Fruit fly (Drosophila melanogaster) Kc167 (cell line): ENCODE measurements around the gene HDAC11.

Experiments used
- Myc ChIP-seq: fragments of >200 bp; optimal IDR thresholded peaks from 2 replicates; lab custom pipeline; 2017; ENCODE audit warnings: missing external identifiers
- Sin3A ChIP-seq: fragments of >200 bp; optimal IDR thresholded peaks from 2 replicates; lab custom pipeline; 2018; ENCODE audit warnings: missing external identifiers
- h ChIP-seq: fragments of >200 bp; optimal IDR thresholded peaks from 3 replicates; lab custom pipeline; 2018; ENCODE audit warnings: missing external identifiers
- psq ChIP-seq: fragments of >200 bp; optimal IDR thresholded peaks from 2 replicates; lab custom pipeline; 2017; ENCODE audit warnings: missing external identifiers

DNA sequence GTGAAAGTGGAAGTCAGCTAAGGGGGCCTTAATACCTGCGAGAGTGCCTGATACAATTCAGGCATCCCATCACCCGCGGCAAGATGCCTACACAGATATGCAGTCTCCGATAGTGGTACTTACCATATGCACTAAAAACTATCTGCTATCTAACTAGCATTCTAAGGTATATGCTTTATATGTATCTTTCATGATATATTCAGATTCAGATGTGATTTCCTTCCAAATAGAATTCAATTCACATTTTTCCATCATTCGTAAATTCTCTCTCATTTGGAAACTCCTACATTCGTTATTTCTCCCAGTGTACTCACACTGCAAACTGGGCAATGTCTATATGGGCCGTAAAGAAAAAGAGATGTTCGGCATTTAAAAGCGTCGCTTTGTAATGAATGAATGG lies 30.4 kb upstream of the HDAC11 start:
- no peak for TF ChIP-seq h (lab: Kevin White, UChicago)
- TF ChIP-seq Sin3A, result no peak
- no peak for TF ChIP-seq psq (lab: Kevin White, UChicago)
- no peak for TF ChIP-seq Myc
